Fruit fly (Drosophila melanogaster) whole organism, prepupa: Measurements from ENCODE around the gene CG9175.
A peak's percentile ranks its signal among the peaks of the same experiment; 100 is the strongest.

Experiments used
- Blimp-1 ChIP-seq: fragments of 200-800 bp; sonication (Bioruptor generic); optimal IDR thresholded peaks from 3 replicates; lab custom pipeline; 2017; ENCODE audit warnings: missing biosample characterization, missing genetic modification characterization, mild to moderate bottlenecking, moderate library complexity, missing genetic modification reagents
- CG10631 ChIP-seq: fragments of 200-800 bp; sonication (Bioruptor generic); optimal IDR thresholded peaks from 2 replicates; lab custom pipeline; 2016; ENCODE audit warnings: missing biosample characterization, missing genetic modification characterization
- CG10669 ChIP-seq: fragments of 200-800 bp; sonication (Bioruptor generic); optimal IDR thresholded peaks from 3 replicates; lab custom pipeline; 2018; ENCODE audit warnings: missing biosample characterization, mild to moderate bottlenecking, missing genetic modification characterization, moderate library complexity
- CG11294 ChIP-seq: fragments of 200-800 bp; sonication (Bioruptor generic); IDR thresholded peaks from 2 replicates; pipeline ENCODE4 v1.3.6; 2022; ENCODE audit warnings: missing biosample characterization, missing genetic modification characterization
- CG11902 ChIP-seq: fragments of 200-800 bp; sonication (Bioruptor generic); optimal IDR thresholded peaks from 3 replicates; lab custom pipeline; 2016; ENCODE audit warnings: missing biosample characterization, missing genetic modification characterization
- CG1621 ChIP-seq: fragments of 200-800 bp; sonication (Bioruptor generic); optimal IDR thresholded peaks from 3 replicates; lab custom pipeline; 2018; ENCODE audit warnings: missing biosample characterization, mild to moderate bottlenecking, missing genetic modification characterization
- CG16779 ChIP-seq: fragments of 200-800 bp; sonication (Bioruptor generic); optimal IDR thresholded peaks from 3 replicates; lab custom pipeline; 2017; ENCODE audit warnings: missing biosample characterization, mild to moderate bottlenecking, missing genetic modification characterization
- CG3032 ChIP-seq: fragments of 200-800 bp; optimal IDR thresholded peaks from 2 replicates; lab custom pipeline; 2019; ENCODE audit warnings: missing biosample characterization, mild to moderate bottlenecking, missing genetic modification characterization, moderate library complexity
- CG31627 ChIP-seq: fragments of 200-800 bp; sonication (Bioruptor generic); optimal IDR thresholded peaks from 3 replicates; lab custom pipeline; 2016; ENCODE audit warnings: missing biosample characterization, missing genetic modification characterization
- CG34406 ChIP-seq: fragments of 200-800 bp; sonication (Bioruptor generic); optimal IDR thresholded peaks from 3 replicates; lab custom pipeline; 2016; ENCODE audit warnings: missing biosample characterization, missing genetic modification characterization
- CG3919 ChIP-seq: fragments of 200-800 bp; sonication (Bioruptor generic); optimal IDR thresholded peaks from 3 replicates; lab custom pipeline; 2016; ENCODE audit warnings: missing biosample characterization, missing genetic modification characterization
- CG6163 ChIP-seq: fragments of 200-800 bp; sonication (Bioruptor generic); IDR thresholded peaks from 3 replicates; pipeline ENCODE4 v1.3.6; 2022; ENCODE audit warnings: missing biosample characterization, missing genetic modification characterization
- CG6792 ChIP-seq: fragments of 200-800 bp; sonication (Bioruptor generic); optimal IDR thresholded peaks from 3 replicates; lab custom pipeline; 2016; ENCODE audit warnings: missing biosample characterization, missing genetic modification characterization
- CG6854 ChIP-seq: fragments of 200-800 bp; sonication (Bioruptor generic); optimal IDR thresholded peaks from 2 replicates; lab custom pipeline; 2017; ENCODE audit warnings: missing biosample characterization, mild to moderate bottlenecking, missing genetic modification characterization
- CG7368 ChIP-seq: fragments of 200-800 bp; sonication (Bioruptor generic); optimal IDR thresholded peaks from 3 replicates; lab custom pipeline; 2016; ENCODE audit warnings: missing biosample characterization, missing genetic modification characterization
- CG8319 ChIP-seq: fragments of 200-800 bp; sonication (Bioruptor generic); optimal IDR thresholded peaks from 3 replicates; lab custom pipeline; 2016; ENCODE audit warnings: missing biosample characterization, missing genetic modification characterization
- Eip75B ChIP-seq: fragments of 200-800 bp; sonication (Bioruptor generic); optimal IDR thresholded peaks from 3 replicates; lab custom pipeline; 2016; ENCODE audit warnings: missing biosample characterization, missing genetic modification characterization
- Eip93F ChIP-seq: fragments of 200-800 bp; sonication (Bioruptor generic); optimal IDR thresholded peaks from 2 replicates; lab custom pipeline; 2016; ENCODE audit warnings: missing biosample characterization, mild to moderate bottlenecking, missing genetic modification characterization
- Ets21C ChIP-seq: fragments of 200-800 bp; sonication (Bioruptor generic); optimal IDR thresholded peaks from 3 replicates; lab custom pipeline; 2016; ENCODE audit warnings: missing biosample characterization, missing genetic modification characterization
- Ets96B ChIP-seq: fragments of 200-800 bp; optimal IDR thresholded peaks from 2 replicates; lab custom pipeline; 2019; ENCODE audit warnings: missing biosample characterization, mild to moderate bottlenecking, missing genetic modification characterization, moderate library complexity
- Hr38 ChIP-seq: sonication (Bioruptor generic); optimal IDR thresholded peaks from 2 replicates; lab custom pipeline; 2016; ENCODE audit warnings: missing biosample characterization, missing genetic modification characterization
- Hr39 ChIP-seq: fragments of 200-800 bp; sonication (Bioruptor generic); optimal IDR thresholded peaks from 2 replicates; lab custom pipeline; 2016; ENCODE audit warnings: missing biosample characterization, missing genetic modification characterization
- Hr4 ChIP-seq: fragments of 200-800 bp; sonication (Bioruptor generic); optimal IDR thresholded peaks from 3 replicates; lab custom pipeline; 2016; ENCODE audit warnings: missing biosample characterization, missing genetic modification characterization
- Lpt ChIP-seq: fragments of 200-800 bp; sonication (Bioruptor generic); optimal IDR thresholded peaks from 3 replicates; lab custom pipeline; 2016; ENCODE audit warnings: missing biosample characterization, missing genetic modification characterization
- Met ChIP-seq: fragments of 200-800 bp; sonication (Bioruptor generic); optimal IDR thresholded peaks from 3 replicates; lab custom pipeline; 2016; ENCODE audit warnings: missing biosample characterization, missing genetic modification characterization
- OdsH ChIP-seq: fragments of 200-800 bp; sonication (Bioruptor generic); optimal IDR thresholded peaks from 3 replicates; lab custom pipeline; 2016; ENCODE audit warnings: missing biosample characterization, missing genetic modification characterization
- Smox ChIP-seq: fragments of 200-800 bp; sonication (Bioruptor generic); optimal IDR thresholded peaks from 3 replicates; lab custom pipeline; 2016; ENCODE audit warnings: missing biosample characterization, missing genetic modification characterization
- Sox102F ChIP-seq: fragments of 200-800 bp; sonication (Bioruptor generic); optimal IDR thresholded peaks from 2 replicates; lab custom pipeline; 2016; ENCODE audit warnings: missing biosample characterization, mild to moderate bottlenecking, missing genetic modification characterization
- Sox14 ChIP-seq: fragments of 200-800 bp; sonication (Bioruptor generic); optimal IDR thresholded peaks from 3 replicates; lab custom pipeline; 2016; ENCODE audit warnings: missing biosample characterization, missing genetic modification characterization
- Sox15 ChIP-seq: fragments of 200-800 bp; sonication (Bioruptor generic); optimal IDR thresholded peaks from 3 replicates; lab custom pipeline; 2016; ENCODE audit warnings: missing biosample characterization, missing genetic modification characterization
- achi ChIP-seq: fragments of 200-800 bp; sonication (Bioruptor generic); optimal IDR thresholded peaks from 3 replicates; lab custom pipeline; 2016; ENCODE audit warnings: missing biosample characterization, missing genetic modification characterization
- acj6 ChIP-seq: fragments of 200-800 bp; sonication (Bioruptor generic); optimal IDR thresholded peaks from 3 replicates; lab custom pipeline; 2016; ENCODE audit warnings: missing biosample characterization, missing genetic modification characterization
- cyc ChIP-seq: fragments of 200-800 bp; sonication (Bioruptor generic); optimal IDR thresholded peaks from 3 replicates; lab custom pipeline; 2016; ENCODE audit warnings: missing biosample characterization, missing genetic modification characterization
- dac ChIP-seq: fragments of 200-800 bp; sonication (Bioruptor generic); optimal IDR thresholded peaks from 2 replicates; lab custom pipeline; 2017; ENCODE audit warnings: missing biosample characterization, mild to moderate bottlenecking, missing genetic modification characterization
- dsx ChIP-seq: fragments of 200-800 bp; optimal IDR thresholded peaks from 3 replicates; lab custom pipeline; 2019; ENCODE audit warnings: missing biosample characterization, mild to moderate bottlenecking, missing genetic modification characterization, moderate library complexity; ENCODE audit not compliant: poor library complexity, severe bottlenecking
- eg ChIP-seq: fragments of 200-800 bp; sonication (Bioruptor generic); IDR thresholded peaks from 3 replicates; pipeline ENCODE4 v1.3.6; 2022; ENCODE audit warnings: missing biosample characterization, missing genetic modification characterization
- esn ChIP-seq: fragments of 200-800 bp; sonication (Bioruptor generic); optimal IDR thresholded peaks from 2 replicates; lab custom pipeline; 2016; ENCODE audit warnings: missing biosample characterization, mild to moderate bottlenecking, missing genetic modification characterization, moderate library complexity
- fd59A ChIP-seq: fragments of 200-800 bp; sonication (Bioruptor generic); optimal IDR thresholded peaks from 2 replicates; lab custom pipeline; 2017; ENCODE audit warnings: missing biosample characterization, mild to moderate bottlenecking, missing genetic modification characterization, missing genetic modification reagents
- fd85E ChIP-seq: fragments of 200-800 bp; sonication (Bioruptor generic); optimal IDR thresholded peaks from 3 replicates; lab custom pipeline; 2016; ENCODE audit warnings: missing biosample characterization, missing genetic modification characterization
- fkh ChIP-seq: fragments of 200-800 bp; sonication (Bioruptor generic); optimal IDR thresholded peaks from 3 replicates; lab custom pipeline; 2017; ENCODE audit warnings: missing biosample characterization, mild to moderate bottlenecking, missing genetic modification characterization, moderate library complexity
- lz ChIP-seq: fragments of 200-800 bp; sonication (Bioruptor generic); optimal IDR thresholded peaks from 3 replicates; lab custom pipeline; 2016; ENCODE audit warnings: missing biosample characterization, missing genetic modification characterization
- pdm3 ChIP-seq: fragments of 200-800 bp; sonication (Bioruptor generic); optimal IDR thresholded peaks from 3 replicates; lab custom pipeline; 2016; ENCODE audit warnings: missing biosample characterization, missing genetic modification characterization
- spab ChIP-seq: fragments of 200-800 bp; sonication (Bioruptor generic); optimal IDR thresholded peaks from 2 replicates; lab custom pipeline; 2017; ENCODE audit warnings: missing biosample characterization, mild to moderate bottlenecking, missing genetic modification characterization, missing genetic modification reagents
- ss ChIP-seq, 2 experiments: fragments of 200-800 bp; sonication (Bioruptor generic); optimal IDR thresholded peaks; 2 replicates in 1 of 2; 3 replicates in 1 of 2; lab custom pipeline; 2017 to 2018; ENCODE audit warnings: mild to moderate bottlenecking in 2 of 2, missing biosample characterization in 2 of 2, missing genetic modification characterization in 2 of 2, moderate library complexity in 1 of 2
- svp ChIP-seq: fragments of 200-800 bp; sonication (Bioruptor generic); peaks from one replicate; lab custom pipeline; 2016; ENCODE audit warnings: missing biosample characterization, missing genetic modification characterization
- topi ChIP-seq: fragments of 200-800 bp; sonication (Bioruptor generic); optimal IDR thresholded peaks from 3 replicates; lab custom pipeline; 2016; ENCODE audit warnings: missing biosample characterization, missing genetic modification characterization
- vri ChIP-seq: fragments of 200-800 bp; sonication (Bioruptor generic); optimal IDR thresholded peaks from 3 replicates; lab custom pipeline; 2016; ENCODE audit warnings: missing biosample characterization, mild to moderate bottlenecking, missing genetic modification characterization

The CG9175 gene

dm6 chr2L:6089604-6090198 lies 9.1 kb downstream of the CG9175 start:
- TF ChIP-seq fd59A (no peak), svp (GFP tag; lab: Kevin White, UChicago) (peak; percentile 56), CG16779 (tag; lab: Kevin White, UChicago) (peak; percentile 6)

dm6 chr2L:6088371-6089365 lies 10.1 kb downstream of the CG9175 start:
- TF ChIP-seq OdsH (GFP tag; lab: Kevin White, UChicago) (no peak), CG1621 (tag; lab: Kevin White, UChicago) (peak; percentile 53), Eip93F (GFP tag; lab: Kevin White, UChicago) (no peak), CG10669 (GFP tag; lab: Kevin White, UChicago) (no peak), Ets96B (tag; lab: Kevin White, UChicago) (no peak), pdm3 (GFP tag; lab: Kevin White, UChicago) (no peak), Hr38 (GFP tag; lab: Kevin White, UChicago) (no peak), spab (GFP tag; lab: Kevin White, UChicago) (no peak), Blimp-1 (peak; percentile 99), topi (GFP tag; lab: Kevin White, UChicago) (peak; percentile 17), lz (GFP tag; lab: Kevin White, UChicago) (no peak), esn (GFP tag; lab: Kevin White, UChicago) (peak; percentile 32), Ets21C (no peak), vri (GFP tag; lab: Kevin White, UChicago) (peak; percentile 72), ss (GFP tag; optimal IDR thresholded peaks at IDR 0.05; lab: Kevin White, UChicago) (no peak), svp (GFP tag; lab: Kevin White, UChicago) (peak; percentile 97), Smox (GFP tag; lab: Kevin White, UChicago) (no peak), dac (no peak), eg (GFP tag; lab: Robert Waterston, UW) (peak; percentile 56; the same call in 2 of the 3 replicates), CG3032 (no peak), fd59A (no peak), CG11902 (GFP tag; lab: Kevin White, UChicago) (no peak), Hr39 (GFP tag; lab: Kevin White, UChicago) (no peak), fkh (GFP tag; lab: Kevin White, UChicago) (peak; percentile 95), CG6792 (GFP tag; lab: Kevin White, UChicago) (no peak), CG34406 (no peak), CG16779 (tag; lab: Kevin White, UChicago) (peak; percentile 66), Sox14 (GFP tag; lab: Kevin White, UChicago) (peak; percentile 77), Lpt (peak; percentile 21), CG6163 (GFP tag; lab: Robert Waterston, UW) (peak; percentile 70), CG31627 (GFP tag; lab: Kevin White, UChicago) (peak; percentile 23), dsx (GFP tag; lab: Kevin White, UChicago) (peak; percentile 80), CG10631 (GFP tag; lab: Kevin White, UChicago) (no peak), Sox102F (GFP tag; lab: Kevin White, UChicago) (peak; percentile 23), achi (no peak), CG3919 (GFP tag; lab: Kevin White, UChicago) (no peak), acj6 (no peak), Sox15 (GFP tag; lab: Kevin White, UChicago) (no peak), Met (GFP tag; lab: Kevin White, UChicago) (peak; percentile 100), CG6854 (GFP tag; lab: Kevin White, UChicago) (peak; percentile 72), cyc (GFP tag; lab: Kevin White, UChicago) (no peak), Hr4 (GFP tag; lab: Kevin White, UChicago) (no peak), fd85E (no peak), CG8319 (GFP tag; lab: Kevin White, UChicago) (no peak), CG11294 (GFP tag; lab: Robert Waterston, UW) (no peak), Eip75B (GFP tag; lab: Kevin White, UChicago) (peak; percentile 93), CG7368 (GFP tag; lab: Kevin White, UChicago) (no peak)
